Worm (Caenorhabditis elegans): Measurements from ENCODE around the gene Y37D8A.4.

The Y37D8A.4 gene

DNA sequence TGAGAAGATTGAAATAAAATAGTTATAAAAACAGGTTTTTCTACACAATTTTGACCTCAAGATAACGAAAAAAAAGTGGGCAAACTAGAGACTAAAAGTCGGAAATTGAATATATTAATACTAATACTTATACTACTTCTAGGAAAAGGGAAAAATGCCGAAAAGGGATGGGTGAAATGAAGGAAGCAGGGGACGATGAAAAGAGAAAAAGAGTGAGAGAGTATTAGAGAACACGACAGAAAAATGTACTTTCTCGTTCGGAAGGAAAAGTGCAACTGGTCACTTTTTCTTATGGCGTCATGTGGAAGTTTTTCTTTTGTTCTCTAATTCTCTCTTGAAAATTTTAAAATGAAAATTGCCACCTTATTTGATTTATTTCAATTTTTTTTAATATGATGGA lies 2.6 kb upstream of the Y37D8A.4 start (continued):
- TF ChIP-seq pqm-1 (tag; optimal IDR thresholded peaks at IDR 0.05) (peak; percentile 93), hmg-11 (tag; optimal IDR thresholded peaks at IDR 0.05) (peak; percentile 79), elt-3 (tag; optimal IDR thresholded peaks at IDR 0.05) (peak in 1 of 3 experiments; percentile 9), egl-27 (tag; optimal IDR thresholded peaks at IDR 0.05) (peak; percentile 14), ceh-9 (tag; optimal IDR thresholded peaks at IDR 0.05) (no peak), ceh-16 (tag; optimal IDR thresholded peaks at IDR 0.05) (no peak), fkh-10 (GFP tag; optimal IDR thresholded peaks at IDR 0.05) (peak; percentile 18), egl-5 (tag; optimal IDR thresholded peaks at IDR 0.05) (no peak), elt-2 (tag; optimal IDR thresholded peaks at IDR 0.05) (peak; percentile 51), elt-1 (tag; optimal IDR thresholded peaks at IDR 0.05) (no peak), zag-1 (tag; optimal IDR thresholded peaks at IDR 0.05) (no peak), nhr-76 (tag; optimal IDR thresholded peaks at IDR 0.05) (peak; percentile 13), tbx-2 (tag; optimal IDR thresholded peaks at IDR 0.05) (peak; percentile 74), mdl-1 (tag; optimal IDR thresholded peaks at IDR 0.05) (peak; percentile 74), nhr-25 (tag; optimal IDR thresholded peaks at IDR 0.05) (peak; percentile 60), unc-39 (tag; optimal IDR thresholded peaks at IDR 0.05) (no peak), pha-4 (tag; optimal IDR thresholded peaks at IDR 0.05) (peak; percentile 57), ceh-82 (tag; optimal IDR thresholded peaks at IDR 0.05) (peak; percentile 10), ZK546.5 (tag; optimal IDR thresholded peaks at IDR 0.05) (no peak), unc-62 (GFP tag; optimal IDR thresholded peaks at IDR 0.05) (peak; percentile 41), daf-12 (tag; optimal IDR thresholded peaks at IDR 0.05) (peak; percentile 99)

DNA sequence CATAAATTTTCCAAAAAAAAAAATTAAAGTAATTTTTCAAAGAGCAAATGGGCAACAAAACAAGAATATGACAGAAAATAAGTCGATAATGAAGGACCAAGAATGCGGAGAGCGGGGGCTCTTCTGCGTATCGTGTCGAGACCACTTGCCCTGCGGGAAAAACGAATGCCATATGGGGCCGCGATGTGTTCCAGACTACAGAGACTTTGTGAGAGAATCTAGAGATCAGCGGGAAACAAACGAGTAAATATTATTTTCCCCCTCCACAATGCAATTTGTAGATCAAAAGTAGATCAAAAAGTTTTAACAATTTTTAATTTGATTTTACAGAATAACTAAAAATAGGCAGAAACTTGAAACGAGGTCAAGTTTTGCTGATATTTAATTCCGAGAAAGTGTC lies 1.4 kb upstream of the Y37D8A.4 start:
- TF ChIP-seq elt-3 (tag; optimal IDR thresholded peaks at IDR 0.05), result no peak
- TF ChIP-seq hmg-11 (tag; optimal IDR thresholded peaks at IDR 0.05), result no peak
- TF ChIP-seq ZK546.5 (tag; optimal IDR thresholded peaks at IDR 0.05), result no peak
- TF ChIP-seq nhr-237 (tag; optimal IDR thresholded peaks at IDR 0.05), result no peak
- TF ChIP-seq ztf-11 (tag; optimal IDR thresholded peaks at IDR 0.05), result no peak

DNA sequence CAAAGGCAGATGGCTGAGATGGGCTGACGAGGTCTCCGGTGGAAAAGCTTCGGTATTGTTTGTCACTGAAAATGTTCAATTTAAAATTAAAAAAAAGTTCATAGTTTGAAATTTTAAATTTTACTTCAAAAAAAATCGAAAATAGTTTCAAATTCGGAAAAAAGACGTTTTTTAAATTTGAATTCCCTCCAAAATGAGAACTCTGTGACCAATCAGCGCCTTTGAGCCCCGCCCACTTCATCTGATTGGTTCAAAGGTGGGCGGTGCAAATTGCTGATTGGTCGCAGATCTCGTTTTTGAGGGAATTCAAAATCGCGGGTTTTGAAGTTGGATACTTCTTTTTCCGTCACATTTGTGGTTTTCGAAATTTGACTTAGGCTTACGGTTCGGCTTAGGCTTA lies 464 bp downstream of the Y37D8A.4 start:
- TF ChIP-seq ceh-28 (tag; optimal IDR thresholded peaks at IDR 0.05) (no peak), lsy-12 (tag; optimal IDR thresholded peaks at IDR 0.05) (no peak), nhr-76 (tag; optimal IDR thresholded peaks at IDR 0.05) (no peak), nhr-12 (tag; optimal IDR thresholded peaks at IDR 0.05) (no peak), lin-15B (tag; optimal IDR thresholded peaks at IDR 0.05) (peak; percentile 5), nhr-237 (tag; optimal IDR thresholded peaks at IDR 0.05) (no peak), fkh-2 (tag; optimal IDR thresholded peaks at IDR 0.05) (no peak), nfya-1 (tag; optimal IDR thresholded peaks at IDR 0.05; ENCODE audit: insufficient read depth) (peak; percentile 94), ZK546.5 (tag; optimal IDR thresholded peaks at IDR 0.05) (no peak), ceh-82 (tag; optimal IDR thresholded peaks at IDR 0.05) (no peak), unc-39 (tag; optimal IDR thresholded peaks at IDR 0.05) (no peak), hmg-11 (tag; optimal IDR thresholded peaks at IDR 0.05) (no peak)

DNA sequence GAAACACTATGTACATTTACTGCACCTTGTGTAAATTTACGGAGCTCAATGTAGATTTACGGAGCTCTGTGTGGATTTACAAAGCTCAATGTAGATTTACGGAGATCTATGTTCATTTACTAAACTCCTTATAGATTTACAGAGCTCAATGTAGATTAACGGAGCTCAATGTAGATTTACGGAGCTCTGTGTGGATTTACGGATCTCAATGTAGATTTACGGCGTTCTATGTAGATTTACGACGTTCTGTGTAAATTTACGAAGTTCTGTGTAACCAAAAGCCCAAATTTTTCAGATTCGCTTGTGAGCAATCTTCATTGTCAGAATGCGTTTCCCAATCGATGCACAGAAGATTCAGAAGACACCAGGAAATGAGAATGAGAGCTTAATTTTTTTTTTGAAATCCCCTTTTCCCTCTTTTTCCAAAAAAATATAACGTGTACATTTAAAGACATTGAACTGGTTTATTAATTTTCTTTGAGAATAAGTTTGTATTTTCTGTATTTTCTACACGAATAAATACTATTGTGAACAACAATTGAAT lies 1.9 kb downstream of the Y37D8A.4 start:
- no peak for TF ChIP-seq unc-62 (GFP tag; optimal IDR thresholded peaks at IDR 0.05)
- TF ChIP-seq snpc-4 (tag; optimal IDR thresholded peaks at IDR 0.05), result no peak
- TF ChIP-seq R02D3.7 (tag; optimal IDR thresholded peaks at IDR 0.05), result peak; percentile 55
- peak; percentile 63 for TF ChIP-seq ama-1 (optimal IDR thresholded peaks at IDR 0.05)

DNA sequence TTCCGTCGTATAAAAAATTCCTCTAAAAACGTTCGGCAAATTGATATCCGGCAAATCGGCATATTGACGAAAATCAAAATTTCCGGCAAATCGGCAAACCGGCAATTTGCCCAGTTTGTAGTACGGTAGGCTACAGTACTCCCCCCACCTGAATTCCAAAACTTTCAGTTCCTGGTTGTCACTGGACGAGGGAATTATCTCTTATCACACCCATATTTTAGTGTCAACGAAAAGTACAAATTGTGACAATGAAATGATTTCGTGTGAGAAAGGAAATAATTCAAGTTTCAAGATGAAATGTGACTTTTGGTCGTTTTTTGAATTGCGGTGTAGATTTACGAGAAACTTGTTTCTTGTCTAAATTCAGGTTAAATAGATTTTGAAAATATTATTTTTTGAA lies 5.7 kb downstream of the Y37D8A.4 start:
- TF ChIP-seq elt-2 (tag; optimal IDR thresholded peaks at IDR 0.05) (peak; percentile 53), nhr-237 (tag; optimal IDR thresholded peaks at IDR 0.05) (no peak)

DNA sequence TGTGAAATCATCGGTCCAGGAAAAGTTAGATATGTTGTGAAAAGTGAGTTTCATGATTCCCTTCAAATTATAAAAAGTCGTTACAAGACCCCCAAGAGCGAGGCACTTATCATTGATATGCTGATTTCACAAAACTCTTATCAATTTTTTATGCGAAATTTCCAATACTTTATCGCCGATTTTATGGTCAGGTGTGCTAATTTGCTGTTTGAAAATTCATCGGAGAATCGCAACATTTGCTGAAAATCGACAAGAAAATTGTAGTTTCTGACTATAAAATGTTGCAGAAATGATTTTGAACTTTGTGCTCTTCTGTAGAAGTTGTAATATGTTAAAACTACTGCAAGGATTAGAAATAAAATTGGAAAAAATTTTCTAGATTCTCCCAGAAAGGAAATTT lies 7.1 kb downstream of the Y37D8A.4 start:
- peak; percentile 64 for TF ChIP-seq elt-2 (tag; optimal IDR thresholded peaks at IDR 0.05)
- no peak for TF ChIP-seq unc-39 (tag; optimal IDR thresholded peaks at IDR 0.05)

Measured in whole organism, L3 larva.